Worm (Caenorhabditis elegans) whole organism, L4 larva: ENCODE results near the gene nhr-146.

ENCODE experiments used
- D1046.2 ChIP-seq: fragments of 200-800 bp; sonication (Bioruptor generic); IDR thresholded peaks from 2 replicates; pipeline ENCODE4 v1.3.6; 2022; ENCODE audit warnings: missing genetic modification characterization, missing compliant biosample characterization
- F37D6.2 ChIP-seq: sonication (generic microtip); optimal IDR thresholded peaks from 2 replicates; lab custom pipeline; 2016; ENCODE audit warnings: mild to moderate bottlenecking, missing genetic modification characterization, missing compliant biosample characterization
- R02D3.7 ChIP-seq: fragments of 150-350 bp; sonication (generic microtip); optimal IDR thresholded peaks from 3 replicates; lab custom pipeline; 2014; ENCODE audit warnings: missing biosample characterization, missing genetic modification characterization
- T20F7.1 ChIP-seq: fragments of 200-800 bp; sonication (Bioruptor generic); optimal IDR thresholded peaks from 2 replicates; lab custom pipeline; 2018; ENCODE audit warnings: mild to moderate bottlenecking, missing genetic modification characterization, missing compliant biosample characterization
- Y48G9A.11 ChIP-seq: fragments of 200-800 bp; sonication (Bioruptor generic); IDR thresholded peaks from 2 replicates; pipeline ENCODE4 v1.3.6; 2022; ENCODE audit warnings: missing genetic modification reagents, missing genetic modification characterization, missing compliant biosample characterization
- Y5F2A.4 ChIP-seq: fragments of 200-800 bp; sonication (Bioruptor generic); optimal IDR thresholded peaks from 2 replicates; lab custom pipeline; 2018; ENCODE audit warnings: mild to moderate bottlenecking, missing genetic modification characterization, missing compliant biosample characterization
- Y75B8A.6 ChIP-seq: fragments of 200-800 bp; sonication (Bioruptor generic); IDR thresholded peaks from 2 replicates; pipeline ENCODE4 v1.3.6; 2022; ENCODE audit warnings: missing genetic modification reagents, missing genetic modification characterization, missing compliant biosample characterization
- aha-1 ChIP-seq: fragments of 150-350 bp; peaks from one replicate; lab custom pipeline; 2014; ENCODE audit warnings: missing biosample characterization, missing genetic modification characterization
- aly-2 ChIP-seq: sonication (generic microtip); optimal IDR thresholded peaks from 2 replicates; lab custom pipeline; 2018; ENCODE audit warnings: missing biosample characterization, missing genetic modification characterization
- ama-1 ChIP-seq: fragments of 150-350 bp; optimal IDR thresholded peaks from 2 replicates; lab custom pipeline; 2014; ENCODE audit warnings: inconsistent platforms, mixed read lengths
- arid-1 ChIP-seq: fragments of 200-800 bp; sonication (Bioruptor generic); conservative IDR thresholded peaks from 2 replicates; pipeline ENCODE4 v1.3.6; 2022; ENCODE audit warnings: missing genetic modification reagents, missing genetic modification characterization, missing compliant biosample characterization
- ceh-20 ChIP-seq: fragments of 200-800 bp; sonication (Bioruptor generic); IDR thresholded peaks from 2 replicates; pipeline ENCODE4 v1.3.6; 2022; ENCODE audit warnings: missing genetic modification reagents, missing genetic modification characterization, missing compliant biosample characterization
- ceh-28 ChIP-seq: fragments of 150-350 bp; optimal IDR thresholded peaks from 2 replicates; lab custom pipeline; 2014; ENCODE audit warnings: missing biosample characterization, missing genetic modification reagents, missing genetic modification characterization
- ceh-32 ChIP-seq: sonication (generic microtip); optimal IDR thresholded peaks from 2 replicates; lab custom pipeline; 2016; ENCODE audit warnings: mild to moderate bottlenecking, missing genetic modification characterization, missing compliant biosample characterization; ENCODE audit not compliant: poor library complexity
- ceh-44 ChIP-seq: fragments of 200-800 bp; sonication (Bioruptor generic); IDR thresholded peaks from 2 replicates; pipeline ENCODE4 v1.3.6; 2022; ENCODE audit warnings: missing genetic modification reagents, missing genetic modification characterization, missing compliant biosample characterization
- daf-12 ChIP-seq: fragments of 150-350 bp; optimal IDR thresholded peaks from 2 replicates; lab custom pipeline; 2014; ENCODE audit warnings: missing biosample characterization, missing genetic modification reagents, missing genetic modification characterization
- daf-16 ChIP-seq, 3 experiments: sonication (generic microtip); optimal IDR thresholded peaks; 2 replicates each; lab custom pipeline; 2016 to 2017; ENCODE audit warnings: missing genetic modification characterization in 3 of 3, missing genetic modification reagents in 3 of 3, mild to moderate bottlenecking in 2 of 3, missing compliant biosample characterization in 2 of 3, missing biosample characterization in 1 of 3, moderate library complexity in 1 of 3
- daf-8 ChIP-seq: fragments of 200-800 bp; sonication (Bioruptor generic); IDR thresholded peaks from 2 replicates; pipeline ENCODE4 v1.3.6; 2022; ENCODE audit warnings: missing genetic modification characterization, missing compliant biosample characterization
- dmd-9 ChIP-seq: fragments of 200-800 bp; sonication (Bioruptor generic); IDR thresholded peaks from 2 replicates; pipeline ENCODE4 v1.3.6; 2022; ENCODE audit warnings: missing genetic modification reagents, missing genetic modification characterization, missing compliant biosample characterization
- dpl-1 ChIP-seq: fragments of 150-350 bp; optimal IDR thresholded peaks from 2 replicates; lab custom pipeline; 2014; ENCODE audit warnings: missing biosample characterization, missing genetic modification reagents, missing genetic modification characterization
- duxl-1 ChIP-seq: sonication (generic microtip); optimal IDR thresholded peaks from 2 replicates; lab custom pipeline; 2016; ENCODE audit warnings: mild to moderate bottlenecking, missing genetic modification characterization, moderate library complexity, missing compliant biosample characterization; ENCODE audit not compliant: poor library complexity
- egl-27 ChIP-seq: sonication (generic microtip); optimal IDR thresholded peaks from 3 replicates; lab custom pipeline; 2017; ENCODE audit warnings: missing biosample characterization, missing genetic modification reagents, missing genetic modification characterization
- egl-43 ChIP-seq: fragments of 200-800 bp; sonication (Bioruptor generic); IDR thresholded peaks from 2 replicates; pipeline ENCODE4 v1.3.6; 2022; ENCODE audit warnings: missing genetic modification reagents, missing genetic modification characterization, missing compliant biosample characterization
- fkh-10 ChIP-seq: fragments of 150-350 bp; optimal IDR thresholded peaks from 2 replicates; lab custom pipeline; 2014; ENCODE audit warnings: missing biosample characterization, missing genetic modification reagents, missing genetic modification characterization
- gei-8 ChIP-seq: fragments of 200-800 bp; sonication (Bioruptor generic); optimal IDR thresholded peaks from 2 replicates; lab custom pipeline; 2018; ENCODE audit warnings: mild to moderate bottlenecking, missing genetic modification characterization, missing compliant biosample characterization
- hif-1 ChIP-seq, 2 experiments: sonication (generic microtip); optimal IDR thresholded peaks; 2 replicates each; lab custom pipeline; 2016 to 2017; ENCODE audit warnings: missing compliant biosample characterization in 2 of 2, missing genetic modification characterization in 2 of 2, missing genetic modification reagents in 2 of 2, missing genotype in 2 of 2, mild to moderate bottlenecking in 1 of 2
- lin-1 ChIP-seq: fragments of 200-800 bp; sonication (Bioruptor generic); IDR thresholded peaks from 2 replicates; pipeline ENCODE4 v1.3.6; 2022; ENCODE audit warnings: missing genetic modification reagents, missing genetic modification characterization, missing compliant biosample characterization
- lir-3 ChIP-seq: sonication (generic microtip); optimal IDR thresholded peaks from 2 replicates; lab custom pipeline; 2016; ENCODE audit warnings: mild to moderate bottlenecking, missing genetic modification characterization, missing compliant biosample characterization
- madf-9 ChIP-seq: fragments of 200-800 bp; sonication (Bioruptor generic); conservative IDR thresholded peaks from 2 replicates; pipeline ENCODE4 v1.3.6; 2022; ENCODE audit warnings: missing genetic modification reagents, missing genetic modification characterization, missing compliant biosample characterization
- mdt-29 ChIP-seq: fragments of 200-800 bp; sonication (Bioruptor generic); IDR thresholded peaks from 2 replicates; pipeline ENCODE4 v1.3.6; 2022; ENCODE audit warnings: missing genetic modification reagents, missing genetic modification characterization, missing compliant biosample characterization
- mxl-2 ChIP-seq: fragments of 200-800 bp; sonication (Bioruptor generic); conservative IDR thresholded peaks from 2 replicates; pipeline ENCODE4 v1.3.6; 2022; ENCODE audit warnings: missing genetic modification reagents, missing genetic modification characterization, missing compliant biosample characterization
- mxl-3 ChIP-seq: fragments of 200-800 bp; sonication (Bioruptor generic); optimal IDR thresholded peaks from 2 replicates; lab custom pipeline; 2018; ENCODE audit warnings: mild to moderate bottlenecking, missing genetic modification characterization, missing compliant biosample characterization
- nhr-41 ChIP-seq: fragments of 200-800 bp; sonication (Bioruptor generic); IDR thresholded peaks from 2 replicates; pipeline ENCODE4 v1.3.6; 2022; ENCODE audit warnings: missing genetic modification reagents, missing genetic modification characterization, missing compliant biosample characterization
- nhr-42 ChIP-seq: fragments of 200-800 bp; sonication (Bioruptor generic); IDR thresholded peaks from 2 replicates; pipeline ENCODE4 v1.3.6; 2022; ENCODE audit warnings: missing genetic modification characterization, missing compliant biosample characterization
- nhr-76 ChIP-seq: fragments of 150-350 bp; optimal IDR thresholded peaks from 2 replicates; lab custom pipeline; 2014; ENCODE audit warnings: missing biosample characterization, missing genetic modification characterization
- pqm-1 ChIP-seq: sonication (generic microtip); optimal IDR thresholded peaks from 2 replicates; lab custom pipeline; 2017; ENCODE audit warnings: missing biosample characterization, missing genetic modification characterization
- rbr-2 ChIP-seq: sonication (generic microtip); optimal IDR thresholded peaks from 2 replicates; lab custom pipeline; 2016; ENCODE audit warnings: missing genotype, missing genetic modification characterization, missing compliant biosample characterization
- unc-130 ChIP-seq: sonication (generic microtip); optimal IDR thresholded peaks from 2 replicates; lab custom pipeline; 2016; ENCODE audit warnings: missing genetic modification reagents, missing genetic modification characterization, missing compliant biosample characterization
- vab-7 ChIP-seq: fragments of 200-800 bp; sonication (Bioruptor generic); IDR thresholded peaks from 2 replicates; pipeline ENCODE4 v1.3.6; 2022; ENCODE audit warnings: missing genetic modification reagents, missing genetic modification characterization, missing compliant biosample characterization
- zip-11 ChIP-seq: fragments of 200-800 bp; sonication (Bioruptor generic); IDR thresholded peaks from 2 replicates; pipeline ENCODE4 v1.3.6; 2022; ENCODE audit warnings: missing genetic modification characterization, missing compliant biosample characterization

nhr-146 gene

DNA sequence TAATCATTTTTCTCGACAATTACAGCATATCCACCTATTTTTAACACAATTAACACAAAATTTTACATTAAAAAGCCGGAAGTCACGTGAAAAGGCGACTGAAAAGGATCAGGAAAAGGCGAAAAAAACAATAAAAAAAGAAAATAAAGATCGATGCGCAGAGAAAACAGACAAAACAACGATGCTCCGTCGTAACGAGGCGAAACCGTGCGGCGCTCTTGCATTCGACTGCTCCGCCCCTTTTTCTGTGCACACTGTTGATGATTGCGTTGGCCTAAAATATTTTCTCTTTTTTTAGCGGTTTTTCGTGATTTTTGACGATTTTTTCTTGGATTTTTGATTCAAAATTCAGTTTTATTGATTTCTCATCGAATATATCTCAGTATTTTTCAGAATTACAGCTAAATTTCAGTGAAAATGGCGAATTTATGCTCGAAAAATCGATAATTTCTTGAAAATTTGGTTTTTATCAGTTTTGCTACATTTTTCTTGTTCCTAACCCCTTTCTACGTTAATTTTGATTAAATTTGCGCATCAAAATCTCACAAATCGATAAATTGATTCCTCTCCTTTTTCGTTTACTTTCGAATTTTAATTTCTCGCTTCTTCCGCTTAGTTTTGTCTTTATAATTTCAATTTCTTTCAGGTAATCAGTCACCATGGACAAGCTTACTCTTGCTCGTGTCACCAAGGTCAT, 32.6 kb downstream of the nhr-146 start, which contains the start of gene rps-28 (continued):
- TF ChIP-seq egl-27 (tag; lab: Kevin White, UChicago) (no peak), ceh-20 (GFP tag; lab: Robert Waterston, UW) (peak; percentile 91), aly-2 (tag; lab: Kevin White, UChicago) (no peak), ama-1 (lab: Kevin White, UChicago) (peak; percentile 84), unc-130 (GFP tag; lab: Kevin White, UChicago) (peak; percentile 97), daf-12 (tag; lab: Kevin White, UChicago) (no peak), D1046.2 (GFP tag; lab: Robert Waterston, UW) (peak; percentile 87), nhr-41 (GFP tag; lab: Robert Waterston, UW) (no peak), lir-3 (tag; lab: Kevin White, UChicago) (no peak), dpl-1 (GFP tag; lab: Kevin White, UChicago) (peak; percentile 91), mxl-3 (GFP tag; lab: Kevin White, UChicago) (peak; percentile 84), daf-8 (GFP tag; lab: Robert Waterston, UW) (no peak), ceh-44 (GFP tag; lab: Robert Waterston, UW) (peak; percentile 72; the same call in 1 of the 2 replicates), R02D3.7 (tag; lab: Kevin White, UChicago) (peak; percentile 35), T20F7.1 (GFP tag; lab: Kevin White, UChicago) (peak; percentile 100), mxl-2 (0 out of 2 replicates have a peak, but pooled peaks have one; percentile 27), ceh-32 (tag; lab: Kevin White, UChicago) (no peak), dmd-9 (GFP tag; lab: Robert Waterston, UW) (peak; percentile 91), nhr-76 (no peak)

DNA sequence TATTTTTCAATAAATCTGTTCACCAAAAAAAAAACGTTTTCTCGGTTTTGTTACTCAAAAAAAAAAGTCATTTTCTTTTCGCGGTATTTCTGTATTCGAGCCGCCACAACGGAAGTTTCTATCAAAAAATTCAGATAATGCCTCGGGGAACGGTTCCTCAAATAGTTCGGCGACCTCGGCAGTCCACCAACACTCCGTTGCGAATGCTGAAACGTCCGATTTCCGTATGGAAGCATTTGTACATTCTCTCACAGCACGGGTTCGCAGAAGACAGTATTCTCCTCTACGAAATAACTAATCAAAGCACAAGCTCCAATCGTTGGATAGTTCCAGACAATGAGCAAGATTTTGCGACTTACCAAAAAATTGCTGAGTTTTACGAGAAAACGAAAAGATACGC, 33.4 kb downstream of the nhr-146 start, which contains the start of gene Y41D4B.4:
Gene Y41D4B.4 (plus strand): TSS at position 133 of the 400 bp plus-strand sequence.
- TF ChIP-seq Y75B8A.6 (GFP tag; lab: Robert Waterston, UW) (0 out of 2 replicates have a peak, but pooled peaks have one; percentile 10), R02D3.7 (tag; lab: Kevin White, UChicago) (no peak), daf-16 (GFP tag; optimal IDR thresholded peaks at IDR 0.05; lab: Kevin White, UChicago) (no peak), daf-16 (tag; optimal IDR thresholded peaks at IDR 0.05; lab: Kevin White, UChicago) (no peak), fkh-10 (no peak), vab-7 (GFP tag; lab: Robert Waterston, UW) (0 out of 2 replicates have a peak, but pooled peaks have one; percentile 29), unc-130 (GFP tag; lab: Kevin White, UChicago) (no peak), Y5F2A.4 (GFP tag; lab: Kevin White, UChicago) (no peak), aha-1 (tag; lab: Kevin White, UChicago) (peak; percentile 28), nhr-42 (GFP tag; lab: Robert Waterston, UW) (no peak), ceh-44 (GFP tag; lab: Robert Waterston, UW) (no peak), hif-1 (tag; optimal IDR thresholded peaks at IDR 0.05; lab: Kevin White, UChicago) (no peak), duxl-1 (no peak), mdt-29 (GFP tag; lab: Robert Waterston, UW) (0 out of 2 replicates have a peak, but pooled peaks have one; percentile 47), lin-1 (GFP tag; lab: Robert Waterston, UW) (no peak), egl-43 (no peak), rbr-2 (tag; lab: Kevin White, UChicago) (no peak), Y48G9A.11 (peak; percentile 56; the same call in 1 of the 2 replicates), T20F7.1 (GFP tag; lab: Kevin White, UChicago) (no peak), zip-11 (GFP tag; lab: Robert Waterston, UW) (no peak), arid-1 (GFP tag; lab: Robert Waterston, UW) (0 out of 2 replicates have a peak, but pooled peaks have one; percentile 7), pqm-1 (tag; lab: Kevin White, UChicago) (no peak), madf-9 (GFP tag; lab: Robert Waterston, UW) (no peak), F37D6.2 (tag; lab: Kevin White, UChicago) (no peak), daf-12 (tag; lab: Kevin White, UChicago) (no peak), gei-8 (GFP tag; lab: Kevin White, UChicago) (no peak), ceh-28 (no peak), dpl-1 (GFP tag; lab: Kevin White, UChicago) (no peak)
